Worm (Caenorhabditis elegans) whole organism, early embryonic: ENCODE measurements around the gene F19B10.1.
A peak's percentile ranks its signal among the peaks of the same experiment; 100 is the strongest.

Experiments
- B0310.2 ChIP-seq: sonication (generic microtip); optimal IDR thresholded peaks from 2 replicates; lab custom pipeline; 2016; ENCODE audit warnings: mild to moderate bottlenecking, missing genetic modification characterization, missing compliant biosample characterization
- F13C5.2 ChIP-seq: sonication (generic microtip); optimal IDR thresholded peaks from 2 replicates; lab custom pipeline; 2017; ENCODE audit warnings: mild to moderate bottlenecking, missing genetic modification characterization, inconsistent platforms, missing compliant biosample characterization
- aly-1 ChIP-seq: sonication (generic microtip); optimal IDR thresholded peaks from 2 replicates; lab custom pipeline; 2016; ENCODE audit warnings: missing genetic modification characterization, missing compliant biosample characterization
- ama-1 ChIP-seq: fragments of 150-350 bp; optimal IDR thresholded peaks from 2 replicates; lab custom pipeline; 2014
- ceh-13 ChIP-seq: fragments of 200-800 bp; sonication (Bioruptor generic); optimal IDR thresholded peaks from 2 replicates; lab custom pipeline; 2018; ENCODE audit warnings: mild to moderate bottlenecking, missing genetic modification characterization, missing compliant biosample characterization
- ceh-36 ChIP-seq: sonication (generic microtip); optimal IDR thresholded peaks from 2 replicates; lab custom pipeline; 2016; ENCODE audit warnings: missing genetic modification characterization, inconsistent platforms, missing compliant biosample characterization
- ets-7 ChIP-seq: sonication (generic microtip); optimal IDR thresholded peaks from 2 replicates; lab custom pipeline; 2016; ENCODE audit warnings: missing genotype, missing genetic modification characterization, missing compliant biosample characterization
- flt-1 ChIP-seq: fragments of 200-800 bp; sonication (Bioruptor generic); IDR thresholded peaks from 2 replicates; pipeline ENCODE4 v1.3.6; 2022; ENCODE audit warnings: missing genetic modification characterization, missing compliant biosample characterization
- hmbx-1 ChIP-seq: sonication (generic microtip); optimal IDR thresholded peaks from 2 replicates; lab custom pipeline; 2016; ENCODE audit warnings: mild to moderate bottlenecking, missing genetic modification characterization, missing compliant biosample characterization
- hmg-4 ChIP-seq: fragments of 200-800 bp; sonication (Bioruptor generic); optimal IDR thresholded peaks from 2 replicates; lab custom pipeline; 2018; ENCODE audit warnings: mild to moderate bottlenecking, missing genetic modification characterization, missing compliant biosample characterization
- hnd-1 ChIP-seq: sonication (generic microtip); optimal IDR thresholded peaks from 2 replicates; lab custom pipeline; 2016; ENCODE audit warnings: missing genetic modification characterization, missing compliant biosample characterization
- pes-1 ChIP-seq: fragments of 200-800 bp; sonication (Bioruptor generic); IDR thresholded peaks from 2 replicates; pipeline ENCODE4 v1.3.6; 2022; ENCODE audit warnings: missing genetic modification reagents, missing genetic modification characterization, missing compliant biosample characterization
- scrt-1 ChIP-seq: fragments of 200-800 bp; sonication (Bioruptor generic); IDR thresholded peaks from 2 replicates; pipeline ENCODE4 v1.3.6; 2022; ENCODE audit warnings: missing genetic modification characterization, missing compliant biosample characterization
- sea-1 ChIP-seq: fragments of 200-800 bp; sonication (Bioruptor generic); conservative IDR thresholded peaks from 2 replicates; pipeline ENCODE4 v1.3.6; 2022; ENCODE audit warnings: missing genetic modification characterization, missing compliant biosample characterization
- tbx-11 ChIP-seq: fragments of 200-800 bp; sonication (Bioruptor generic); IDR thresholded peaks from 2 replicates; pipeline ENCODE4 v1.3.6; 2022; ENCODE audit warnings: missing genetic modification characterization, missing compliant biosample characterization
- tbx-37 ChIP-seq: fragments of 200-800 bp; sonication (Bioruptor generic); conservative IDR thresholded peaks from 2 replicates; pipeline ENCODE4 v1.3.6; 2022; ENCODE audit warnings: missing genetic modification reagents, missing genetic modification characterization, missing compliant biosample characterization
- tra-4 ChIP-seq: sonication (generic microtip); optimal IDR thresholded peaks from 2 replicates; lab custom pipeline; 2017; ENCODE audit warnings: missing genetic modification characterization, missing compliant biosample characterization

F19B10.1 gene

DNA sequence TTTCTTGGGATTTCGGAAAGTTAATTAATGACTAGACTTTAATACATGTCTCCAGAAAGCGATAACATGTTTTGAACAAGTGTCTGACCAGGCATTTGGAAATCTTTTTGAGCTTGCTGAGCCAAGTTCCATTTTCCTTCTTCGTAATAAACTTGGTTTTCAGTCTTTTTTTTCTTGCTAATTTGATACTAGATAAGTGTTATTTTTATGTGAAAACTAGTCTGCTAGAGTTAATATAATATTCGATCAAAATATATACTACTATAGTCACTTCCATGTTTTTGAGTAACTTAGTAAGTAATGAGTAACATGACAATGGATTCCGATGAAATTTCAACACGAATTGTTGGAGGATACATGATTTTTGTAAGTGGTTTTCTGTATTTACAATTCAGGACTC lies 26.3 kb downstream of the F19B10.1 start, which contains the start of gene srx-110:
Gene srx-110, plus strand, starts transcription at position 301 of the 400 bp plus-strand sequence.
- TF ChIP-seq tra-4 (tag; lab: Kevin White, UChicago) (no peak), ceh-13 (no peak), ets-7 (tag; lab: Kevin White, UChicago) (no peak), sea-1 (GFP tag; lab: Robert Waterston, UW) (no peak), scrt-1 (GFP tag; lab: Robert Waterston, UW) (no peak), hnd-1 (tag; lab: Kevin White, UChicago) (no peak), tbx-37 (no peak)

DNA sequence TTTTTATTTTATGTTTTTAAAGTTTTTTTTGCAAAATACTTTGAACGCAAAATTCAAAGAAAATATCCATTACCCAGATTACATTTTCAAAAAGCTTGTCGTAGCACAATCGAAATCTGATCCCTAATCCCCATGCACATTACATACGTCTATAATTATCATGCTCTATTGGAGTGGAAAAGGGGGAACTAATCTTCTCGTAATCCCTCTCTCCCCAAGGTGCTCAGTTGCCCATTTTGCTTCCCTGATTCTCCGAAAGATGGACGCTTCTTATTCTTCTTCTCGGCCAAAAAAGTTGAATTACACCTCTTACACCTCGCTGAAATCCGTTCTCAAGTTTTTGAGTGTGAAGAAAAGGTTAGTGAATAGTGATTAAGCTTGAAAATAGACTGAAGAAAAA lies 28.1 kb downstream of the F19B10.1 start, which contains the start of gene fbxc-53:
Gene fbxc-53, plus strand, starts transcription at position 245 of the 400 bp plus-strand sequence.
- peak; percentile 51 for TF ChIP-seq ceh-36 (tag; lab: Kevin White, UChicago)
- TF ChIP-seq tra-4 (tag; lab: Kevin White, UChicago): no peak
- TF ChIP-seq F13C5.2 (tag; lab: Kevin White, UChicago): no peak
- TF ChIP-seq tbx-37: no peak

DNA sequence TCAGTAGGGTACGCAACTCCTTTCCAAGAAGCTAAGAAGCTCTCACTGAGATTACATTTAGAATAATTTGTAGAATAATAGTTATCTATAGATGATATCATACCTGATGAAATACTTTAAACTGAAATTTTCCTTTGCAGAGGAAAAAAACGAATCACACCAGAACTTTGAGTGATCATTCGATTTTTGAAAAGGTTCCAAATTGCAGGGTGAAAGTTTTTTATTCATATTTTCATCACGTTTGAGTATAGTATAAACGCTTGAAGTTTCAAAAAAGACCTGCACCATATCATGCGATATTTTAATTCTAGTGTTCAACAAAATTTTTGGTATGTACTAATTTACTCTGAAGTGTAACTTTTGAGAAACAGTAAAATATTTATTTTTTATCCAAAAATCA lies 31.6 kb downstream of the F19B10.1 start, which contains the start of gene srh-100:
Gene srh-100, minus strand, starts transcription at position 101 of the 400 bp plus-strand sequence.
- TF ChIP-seq ets-7 (tag; lab: Kevin White, UChicago): no peak
- no peak for TF ChIP-seq pes-1

DNA sequence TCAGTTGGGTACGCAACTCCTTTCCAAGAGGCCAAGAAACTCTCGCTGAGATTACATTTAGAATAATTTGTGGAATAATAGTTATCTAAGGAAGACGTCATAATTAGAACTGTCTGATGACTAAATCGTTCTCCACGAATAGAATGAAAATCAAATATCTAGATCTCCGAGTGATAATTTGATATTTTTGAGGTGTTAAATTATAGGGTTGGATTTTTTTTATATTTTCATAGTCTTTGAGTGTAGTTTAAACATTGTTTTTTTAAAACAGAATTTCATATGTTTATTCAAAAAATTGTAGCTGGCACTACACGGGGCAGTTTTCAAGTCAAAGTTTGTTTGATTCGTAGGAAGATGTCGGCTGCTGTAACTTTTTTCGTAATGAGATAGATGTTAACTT lies 33.5 kb downstream of the F19B10.1 start, which contains the start of gene srh-99:
Gene srh-99, minus strand, starts transcription at position 101 of the 400 bp plus-strand sequence.
- no peak for TF ChIP-seq ceh-36 (tag; lab: Kevin White, UChicago)
- TF ChIP-seq hmg-4 (GFP tag; lab: Kevin White, UChicago): no peak
- TF ChIP-seq pes-1: no peak
- TF ChIP-seq B0310.2: no peak
- no peak for TF ChIP-seq flt-1
- TF ChIP-seq hnd-1 (tag; lab: Kevin White, UChicago): no peak
- no peak for TF ChIP-seq scrt-1 (GFP tag; lab: Robert Waterston, UW)
- TF ChIP-seq tra-4 (tag; lab: Kevin White, UChicago): no peak
- TF ChIP-seq sea-1 (GFP tag; lab: Robert Waterston, UW): no peak
- no peak for TF ChIP-seq ama-1 (lab: Kevin White, UChicago)

DNA sequence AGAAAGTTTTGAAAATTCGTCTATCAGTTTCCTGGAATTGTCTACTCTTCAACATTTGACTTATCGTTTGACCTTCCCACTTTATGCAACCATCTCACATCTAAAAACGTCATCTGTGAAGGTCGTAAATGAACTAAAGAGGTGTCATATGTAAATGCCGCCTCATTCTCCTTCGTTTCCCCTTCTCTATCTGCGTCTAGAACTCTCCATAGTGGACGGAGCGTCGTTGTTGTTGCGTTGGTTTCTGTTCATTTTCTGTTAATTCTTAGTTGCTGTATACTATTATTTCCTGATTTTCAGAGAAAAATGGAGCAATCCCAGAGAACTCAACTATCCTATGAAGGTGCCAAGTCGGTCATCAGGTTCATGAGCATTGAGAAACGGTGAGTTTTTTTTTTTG lies 34.0 kb downstream of the F19B10.1 start, which contains the start of gene fbxc-52:
Gene fbxc-52, plus strand, starts transcription at position 301 of the 400 bp plus-strand sequence.
- TF ChIP-seq hmg-4 (GFP tag; lab: Kevin White, UChicago) (no peak), F13C5.2 (tag; lab: Kevin White, UChicago) (no peak), aly-1 (tag; lab: Kevin White, UChicago) (no peak), pes-1 (no peak), tbx-11 (no peak), B0310.2 (no peak), tbx-37 (no peak), hnd-1 (tag; lab: Kevin White, UChicago) (no peak), ets-7 (tag; lab: Kevin White, UChicago) (no peak), ceh-13 (no peak), tra-4 (tag; lab: Kevin White, UChicago) (no peak)

DNA sequence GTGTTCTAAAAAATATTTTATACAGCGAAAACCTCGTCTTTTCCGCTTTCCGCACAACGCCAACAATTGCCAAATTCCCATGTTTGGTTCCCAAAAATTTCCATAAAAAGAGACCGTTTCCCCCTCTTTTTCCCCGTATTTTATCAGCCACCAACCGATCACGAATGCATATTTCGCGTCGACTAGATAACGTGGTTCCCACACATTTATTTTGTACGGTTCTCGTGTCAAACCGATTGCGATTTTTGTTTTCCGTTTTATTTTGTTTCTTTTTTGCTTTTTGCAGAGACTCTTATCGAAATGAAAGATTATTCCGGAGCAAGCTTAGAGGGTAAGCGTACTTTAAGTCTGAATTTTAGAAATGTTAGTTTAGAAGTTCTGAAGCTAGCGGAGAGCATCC lies 38.0 kb downstream of the F19B10.1 start, which contains the start of gene C46E10.3:
Gene C46E10.3, plus strand, starts transcription at position 301 of the 400 bp plus-strand sequence.
- TF ChIP-seq ets-7 (tag; lab: Kevin White, UChicago) (no peak), sea-1 (GFP tag; lab: Robert Waterston, UW) (no peak)

DNA sequence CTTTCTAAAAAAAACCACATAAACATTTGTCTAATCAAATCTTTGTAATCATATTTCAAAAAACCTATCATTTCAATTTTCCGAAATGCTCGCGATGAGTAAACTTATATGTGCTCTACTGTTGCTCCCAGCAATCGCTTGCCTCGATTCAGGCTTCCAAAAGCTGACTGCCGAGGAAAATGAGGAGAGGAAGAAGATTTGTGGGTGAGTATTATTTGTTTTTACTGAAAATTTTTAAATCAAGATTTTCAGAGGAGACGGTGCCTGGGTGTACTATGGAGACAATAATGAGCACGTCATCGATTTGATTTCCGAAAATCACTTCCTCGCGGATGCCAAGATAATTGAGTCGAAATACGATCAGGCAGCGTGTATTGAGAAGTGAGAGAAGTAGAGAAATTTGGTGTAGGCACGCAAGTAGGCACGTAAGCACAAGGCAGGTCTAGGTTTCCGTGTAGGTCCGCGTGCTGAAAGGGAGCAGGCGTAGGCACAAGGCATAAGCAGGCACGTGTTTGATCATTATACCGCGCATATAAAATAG lies 41.3 kb downstream of the F19B10.1 start, which contains the start of gene C46E10.1:
Gene C46E10.1, plus strand, starts transcription at position 51 of the 541 bp plus-strand sequence.
- TF ChIP-seq F13C5.2 (tag; lab: Kevin White, UChicago) (no peak), ceh-36 (tag; lab: Kevin White, UChicago) (no peak), flt-1 (no peak), aly-1 (tag; lab: Kevin White, UChicago) (no peak), ets-7 (tag; lab: Kevin White, UChicago) (no peak), hnd-1 (tag; lab: Kevin White, UChicago) (no peak), scrt-1 (GFP tag; lab: Robert Waterston, UW) (no peak), pes-1 (no peak), tbx-11 (no peak), tbx-37 (no peak), ama-1 (lab: Kevin White, UChicago) (no peak), ceh-13 (no peak), B0310.2 (no peak), hmbx-1 (tag; lab: Kevin White, UChicago) (no peak), sea-1 (GFP tag; lab: Robert Waterston, UW) (no peak)

DNA sequence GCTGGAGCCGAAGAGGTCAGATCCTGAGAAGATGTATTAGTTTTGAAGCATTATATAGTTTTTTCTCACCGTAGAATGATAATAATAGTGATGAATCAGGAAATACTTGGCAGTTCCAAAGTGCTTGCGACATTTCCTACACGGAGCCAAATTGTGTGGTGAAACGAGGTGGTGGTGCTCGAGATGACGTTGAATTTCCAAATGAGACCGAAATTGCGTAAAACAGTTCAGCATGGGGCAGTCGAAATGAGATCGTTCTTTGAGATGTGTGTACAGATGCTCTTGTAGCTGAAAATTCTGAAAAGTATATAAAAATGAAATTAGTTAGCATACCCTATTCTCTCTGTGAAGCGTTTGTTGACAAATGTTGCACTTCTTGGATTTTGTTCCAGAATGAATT lies 45.0 kb downstream of the F19B10.1 start, which contains the start of gene C46E10.8:
Gene C46E10.8, minus strand, starts transcription at position 101 of the 400 bp plus-strand sequence.
- TF ChIP-seq ama-1 (lab: Kevin White, UChicago) (no peak), scrt-1 (GFP tag; lab: Robert Waterston, UW) (no peak), flt-1 (no peak), ceh-36 (tag; lab: Kevin White, UChicago) (no peak), hmbx-1 (tag; lab: Kevin White, UChicago) (no peak), tra-4 (tag; lab: Kevin White, UChicago) (no peak), hnd-1 (tag; lab: Kevin White, UChicago) (no peak), ets-7 (tag; lab: Kevin White, UChicago) (no peak), tbx-37 (no peak)
